Worm (Caenorhabditis elegans) whole organism, L4/young adult: ENCODE data around the gene F38B6.3.

ENCODE experiments used
- dao-5 ChIP-seq: sonication (generic microtip); optimal IDR thresholded peaks from 2 replicates; lab custom pipeline; 2016; ENCODE audit warnings: missing genotype, missing genetic modification characterization, moderate library complexity, missing compliant biosample characterization
- him-1 ChIP-seq: sonication (generic microtip); optimal IDR thresholded peaks from 2 replicates; lab custom pipeline; 2016; ENCODE audit warnings: missing genotype, missing genetic modification reagents, missing genetic modification characterization, missing compliant biosample characterization

DNA sequence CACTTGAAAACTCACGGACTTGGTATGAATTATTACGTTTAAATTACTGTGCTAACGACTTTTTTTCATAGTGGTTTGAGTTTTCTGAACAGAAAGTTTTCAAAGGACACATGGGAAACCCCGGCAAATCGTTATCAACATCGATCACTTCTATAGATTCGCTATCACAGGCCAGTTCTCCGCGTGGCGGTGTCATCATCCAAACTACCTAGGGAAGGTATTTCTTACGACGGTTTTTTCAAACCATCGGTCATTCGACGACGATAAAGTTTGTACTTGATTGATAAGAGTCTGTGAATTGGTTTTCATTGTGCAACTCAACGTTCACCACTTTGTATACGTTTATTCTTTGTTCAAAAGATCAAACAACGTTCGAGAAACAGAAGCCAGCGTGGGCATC, 51.1 kb downstream of the F38B6.3 start:
- TF ChIP-seq dao-5 (tag; lab: Kevin White, UChicago) (no peak), him-1 (tag; lab: Kevin White, UChicago) (no peak)
